Fruit fly (Drosophila melanogaster) S2 (cell line): ENCODE measurements around the gene ppan.

ENCODE experiments used
- CG8478 ChIP-seq: fragments of >200 bp; optimal IDR thresholded peaks from 2 replicates; lab custom pipeline; 2018
- CTCF ChIP-seq, 2 experiments: fragments of >200 bp; optimal IDR thresholded peaks; 2 replicates each; lab custom pipeline; 2018

DNA sequence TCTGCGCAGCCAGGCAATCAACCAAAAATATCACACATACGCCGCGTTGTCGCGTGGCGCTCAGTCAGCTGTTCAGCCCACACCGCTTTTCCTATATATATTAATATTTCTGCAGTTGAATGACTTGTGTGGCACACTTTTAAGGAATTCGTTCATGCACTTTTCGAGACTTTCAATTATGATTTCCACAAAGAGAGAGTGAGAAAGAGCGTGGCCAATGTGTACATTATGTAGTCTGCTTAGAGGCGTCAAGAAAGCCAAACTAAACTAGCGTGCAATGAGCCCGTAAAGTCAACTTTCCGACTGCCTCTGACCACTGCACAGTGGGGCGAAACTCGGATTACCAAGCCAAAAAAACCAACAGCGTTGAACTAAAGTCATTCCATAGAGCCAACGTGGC is 38.1 kb downstream of the ppan start:
- TF ChIP-seq CG8478 (lab: Kevin White, UChicago) (no peak), CTCF (optimal IDR thresholded peaks at IDR 0.05; lab: Kevin White, UChicago) (no peak)
